Fruit fly (Drosophila melanogaster) whole organism, embryonic: ENCODE measurements around the gene Agpat3.

Experiments
- B-H1 ChIP-seq: fragments of 200-800 bp; sonication (Bioruptor generic); IDR thresholded peaks from 3 replicates; pipeline ENCODE4 v1.3.6; 2022; ENCODE audit warnings: missing biosample characterization, missing genetic modification characterization
- CG10366 ChIP-seq: fragments of 200-800 bp; sonication (Bioruptor generic); IDR thresholded peaks from 2 replicates; pipeline ENCODE4 v1.3.6; 2022; ENCODE audit warnings: missing biosample characterization, missing genetic modification characterization
- CG10565 ChIP-seq: fragments of 200-800 bp; sonication (Bioruptor generic); optimal IDR thresholded peaks from 3 replicates; lab custom pipeline; 2016; ENCODE audit warnings: missing biosample characterization, mild to moderate bottlenecking, missing genetic modification characterization
- CG11247 ChIP-seq: fragments of 200-800 bp; sonication (Bioruptor generic); IDR thresholded peaks from 2 replicates; pipeline ENCODE4 v1.3.6; 2022; ENCODE audit warnings: missing biosample characterization, missing genetic modification characterization
- CG11696 ChIP-seq: fragments of 200-800 bp; sonication (Bioruptor generic); IDR thresholded peaks from 2 replicates; pipeline ENCODE4 v1.3.6; 2022; ENCODE audit warnings: missing biosample characterization, missing genetic modification characterization
- CG12219 ChIP-seq: fragments of 200-800 bp; sonication (Bioruptor generic); optimal IDR thresholded peaks from 3 replicates; lab custom pipeline; 2018; ENCODE audit warnings: missing biosample characterization, mild to moderate bottlenecking, missing genetic modification characterization
- CG12236 ChIP-seq: fragments of 200-800 bp; sonication (Bioruptor generic); optimal IDR thresholded peaks from 2 replicates; lab custom pipeline; 2016; ENCODE audit warnings: missing biosample characterization, missing genetic modification characterization
- CG12299 ChIP-seq: fragments of 200-800 bp; sonication (Bioruptor generic); optimal IDR thresholded peaks from 2 replicates; lab custom pipeline; 2018; ENCODE audit warnings: missing biosample characterization, mild to moderate bottlenecking, missing genetic modification characterization
- CG12391 ChIP-seq: fragments of 200-800 bp; sonication (Bioruptor generic); optimal IDR thresholded peaks from 3 replicates; lab custom pipeline; 2018; ENCODE audit warnings: missing biosample characterization, mild to moderate bottlenecking, missing genetic modification characterization, moderate library complexity
- CG18262 ChIP-seq: fragments of 200-800 bp; optimal IDR thresholded peaks from 3 replicates; lab custom pipeline; 2019; ENCODE audit warnings: missing biosample characterization, mild to moderate bottlenecking, missing genetic modification characterization, moderate library complexity
- CG3065 ChIP-seq: fragments of 200-800 bp; sonication (Bioruptor generic); optimal IDR thresholded peaks from 2 replicates; lab custom pipeline; 2016; ENCODE audit warnings: missing biosample characterization, missing genetic modification characterization
- CG3163 ChIP-seq: fragments of 200-800 bp; sonication (Bioruptor generic); optimal IDR thresholded peaks from 3 replicates; lab custom pipeline; 2016; ENCODE audit warnings: missing biosample characterization, missing genetic modification characterization
- CG32772 ChIP-seq: fragments of 200-800 bp; sonication (Bioruptor generic); IDR thresholded peaks from 2 replicates; pipeline ENCODE4 v1.3.6; 2022; ENCODE audit warnings: missing biosample characterization, missing genetic modification characterization
- CG3726 ChIP-seq: fragments of 200-800 bp; sonication (Bioruptor generic); IDR thresholded peaks from 3 replicates; pipeline ENCODE4, ENCODE4 v1.3.6; 2022; ENCODE audit warnings: missing biosample characterization, missing genetic modification characterization
- CG43689 ChIP-seq: fragments of 200-800 bp; sonication (Bioruptor generic); IDR thresholded peaks from 2 replicates; pipeline ENCODE4 v1.3.6; 2022; ENCODE audit warnings: missing biosample characterization, missing genetic modification characterization
- CG4854 ChIP-seq: fragments of 200-800 bp; sonication (Bioruptor generic); optimal IDR thresholded peaks from 2 replicates; lab custom pipeline; 2016; ENCODE audit warnings: missing biosample characterization, missing genetic modification characterization, inconsistent platforms
- CG6813 ChIP-seq: fragments of 200-800 bp; sonication (Bioruptor generic); optimal IDR thresholded peaks from 2 replicates; lab custom pipeline; 2017; ENCODE audit warnings: missing biosample characterization, missing genetic modification characterization, mild to moderate bottlenecking, moderate library complexity, missing genetic modification reagents
- CG9876 ChIP-seq: fragments of 200-800 bp; sonication (Bioruptor generic); optimal IDR thresholded peaks from 2 replicates; lab custom pipeline; 2016; ENCODE audit warnings: missing biosample characterization, missing genetic modification characterization
- CTCF ChIP-seq: fragments of 200-800 bp; sonication (Bioruptor generic); optimal IDR thresholded peaks from 2 replicates; lab custom pipeline; 2017; ENCODE audit warnings: missing biosample characterization, mild to moderate bottlenecking, missing genetic modification characterization, moderate library complexity
- D ChIP-seq, 2 experiments: fragments of 200-800 bp in 1 of 2; fragments of >200 bp in 1 of 2; sonication (Bioruptor generic) in 1 of 2; optimal IDR thresholded peaks; 2 replicates in 1 of 2; 3 replicates in 1 of 2; lab custom pipeline; 2017; ENCODE audit warnings: mild to moderate bottlenecking in 1 of 2, missing biosample characterization in 1 of 2, missing genetic modification characterization in 1 of 2, missing genetic modification reagents in 1 of 2
- Dad ChIP-seq: fragments of 200-800 bp; sonication (Bioruptor generic); optimal IDR thresholded peaks from 3 replicates; lab custom pipeline; 2016; ENCODE audit warnings: missing biosample characterization, missing genetic modification characterization
- Dll ChIP-seq: fragments of 200-800 bp; sonication (Bioruptor generic); IDR thresholded peaks from 4 replicates; pipeline ENCODE4 v1.3.6; 2022; ENCODE audit warnings: missing biosample characterization, missing genetic modification characterization; ENCODE audit not compliant: partially characterized antibody
- ERR ChIP-seq: fragments of 200-800 bp; sonication (Bioruptor generic); optimal IDR thresholded peaks from 2 replicates; lab custom pipeline; 2016; ENCODE audit warnings: missing biosample characterization, missing genetic modification characterization
- Eip74EF ChIP-seq, 2 experiments: fragments of 200-800 bp in 1 of 2; fragments of >200 bp in 1 of 2; sonication (Bioruptor generic) in 1 of 2; optimal IDR thresholded peaks; 2 replicates each; lab custom pipeline; 2017 to 2019; ENCODE audit warnings: missing biosample characterization in 2 of 2, missing genetic modification characterization in 2 of 2, mild to moderate bottlenecking in 1 of 2, moderate library complexity in 1 of 2
- Fer3 ChIP-seq: fragments of 200-800 bp; sonication (Bioruptor generic); optimal IDR thresholded peaks from 2 replicates; lab custom pipeline; 2018; ENCODE audit warnings: missing biosample characterization, mild to moderate bottlenecking, missing genetic modification characterization, moderate library complexity
- Gug ChIP-seq: fragments of 200-800 bp; sonication (Bioruptor generic); IDR thresholded peaks from 4 replicates; pipeline ENCODE4 v1.3.6; 2022; ENCODE audit warnings: missing biosample characterization, missing genetic modification characterization
- Lim3 ChIP-seq: fragments of 200-800 bp; sonication (Bioruptor generic); IDR thresholded peaks from 2 replicates; pipeline ENCODE4 v1.3.6; 2022; ENCODE audit warnings: missing biosample characterization, missing genetic modification characterization
- Pdp1 ChIP-seq, 2 experiments: fragments of 200-800 bp; sonication (Bioruptor generic); optimal IDR thresholded peaks; 3 replicates each; lab custom pipeline; 2016; ENCODE audit warnings: missing biosample characterization in 2 of 2, missing genetic modification characterization in 2 of 2, mild to moderate bottlenecking in 1 of 2, moderate library complexity in 1 of 2
- Ptx1 ChIP-seq: fragments of 200-800 bp; sonication (Bioruptor generic); IDR thresholded peaks from 2 replicates; pipeline ENCODE4 v1.3.6; 2022; ENCODE audit warnings: missing biosample characterization, missing genetic modification characterization
- Ravus ChIP-seq: fragments of 200-800 bp; sonication (Bioruptor generic); IDR thresholded peaks from 2 replicates; pipeline ENCODE4 v1.3.6; 2022; ENCODE audit warnings: missing biosample characterization, missing genetic modification characterization
- Side ChIP-seq: fragments of 200-800 bp; sonication (Bioruptor generic); optimal IDR thresholded peaks from 2 replicates; lab custom pipeline; 2016; ENCODE audit warnings: missing biosample characterization, missing genetic modification characterization
- Ssrp ChIP-seq: fragments of 200-800 bp; sonication (Bioruptor generic); optimal IDR thresholded peaks from 2 replicates; lab custom pipeline; 2018; ENCODE audit warnings: missing biosample characterization, mild to moderate bottlenecking, missing genetic modification characterization, moderate library complexity
- Usf ChIP-seq: fragments of 200-800 bp; sonication (Bioruptor generic); optimal IDR thresholded peaks from 2 replicates; lab custom pipeline; 2017; ENCODE audit warnings: missing genotype, missing biosample characterization, missing genetic modification characterization
- cas ChIP-seq: fragments of 200-800 bp; sonication (Bioruptor generic); IDR thresholded peaks from 2 replicates; pipeline ENCODE4 v1.3.6; 2022; ENCODE audit warnings: missing biosample characterization, missing genetic modification characterization
- cg ChIP-seq: fragments of 200-800 bp; sonication (Bioruptor generic); optimal IDR thresholded peaks from 3 replicates; lab custom pipeline; 2019; ENCODE audit warnings: missing biosample characterization, mild to moderate bottlenecking, missing genetic modification characterization, moderate library complexity
- chinmo ChIP-seq: fragments of 200-800 bp; sonication (Bioruptor generic); IDR thresholded peaks from 4 replicates; pipeline ENCODE4 v1.3.6; 2022; ENCODE audit warnings: missing biosample characterization, missing genetic modification characterization; ENCODE audit not compliant: partially characterized antibody
- ci ChIP-seq: fragments of 200-800 bp; sonication (Bioruptor generic); IDR thresholded peaks from 3 replicates; pipeline ENCODE4 v1.3.6; 2022; ENCODE audit warnings: missing biosample characterization, missing genetic modification characterization
- dan ChIP-seq: fragments of 200-800 bp; sonication (Bioruptor generic); IDR thresholded peaks from 2 replicates; pipeline ENCODE4 v1.3.6; 2022; ENCODE audit warnings: missing biosample characterization, missing genetic modification characterization
- dati ChIP-seq: fragments of 200-800 bp; sonication (Bioruptor generic); IDR thresholded peaks from 2 replicates; pipeline ENCODE4 v1.3.6; 2022; ENCODE audit warnings: missing biosample characterization, missing genetic modification characterization
- dimm ChIP-seq: fragments of 200-800 bp; sonication (Bioruptor generic); IDR thresholded peaks from 2 replicates; pipeline ENCODE4 v1.3.6; 2022; ENCODE audit warnings: missing biosample characterization, missing genetic modification characterization
- fd96Cb ChIP-seq: fragments of 200-800 bp; sonication (Bioruptor generic); optimal IDR thresholded peaks from 2 replicates; lab custom pipeline; 2018; ENCODE audit warnings: missing biosample characterization, mild to moderate bottlenecking, missing genetic modification characterization, moderate library complexity
- gem ChIP-seq: fragments of 200-800 bp; sonication (Bioruptor generic); optimal IDR thresholded peaks from 2 replicates; lab custom pipeline; 2019; ENCODE audit warnings: missing biosample characterization, mild to moderate bottlenecking, missing genetic modification characterization, moderate library complexity
- gfzf ChIP-seq: fragments of 200-800 bp; sonication (Bioruptor generic); optimal IDR thresholded peaks from 2 replicates; lab custom pipeline; 2016; ENCODE audit warnings: missing biosample characterization, mild to moderate bottlenecking, missing genetic modification characterization, moderate library complexity
- grau ChIP-seq: fragments of 200-800 bp; optimal IDR thresholded peaks from 3 replicates; lab custom pipeline; 2019; ENCODE audit warnings: missing biosample characterization, mild to moderate bottlenecking, missing genetic modification characterization, moderate library complexity
- mam ChIP-seq: fragments of 200-800 bp; sonication (Bioruptor generic); optimal IDR thresholded peaks from 3 replicates; lab custom pipeline; 2016; ENCODE audit warnings: missing biosample characterization, missing genetic modification characterization
- nom ChIP-seq: fragments of 200-800 bp; sonication (Bioruptor generic); optimal IDR thresholded peaks from 2 replicates; lab custom pipeline; 2017; ENCODE audit warnings: missing biosample characterization, missing genetic modification characterization, mild to moderate bottlenecking, moderate library complexity, missing genetic modification reagents
- pan ChIP-seq, 4 experiments: fragments of >200 bp in 3 of 4; fragments of 200-800 bp in 1 of 4; sonication (Bioruptor generic) in 1 of 4; optimal IDR thresholded peaks in 3 of 4; IDR thresholded peaks in 1 of 4; 2 replicates each; pipeline versions ENCODE4 v1.3.6 to Lab custom; 2017 to 2022; ENCODE audit warnings: missing biosample characterization in 2 of 4, missing genetic modification characterization in 2 of 4, mixed read lengths in 1 of 4
- pho ChIP-seq: fragments of 200-800 bp; sonication (Bioruptor generic); optimal IDR thresholded peaks from 2 replicates; lab custom pipeline; 2016; ENCODE audit warnings: missing biosample characterization, missing genetic modification characterization
- schlank ChIP-seq: fragments of 200-800 bp; sonication (Bioruptor generic); optimal IDR thresholded peaks from 2 replicates; lab custom pipeline; 2018; ENCODE audit warnings: missing biosample characterization, mild to moderate bottlenecking, missing genetic modification characterization
- tll ChIP-seq, 2 experiments: fragments of 200-800 bp in 1 of 2; fragments of >200 bp in 1 of 2; sonication (Bioruptor generic) in 1 of 2; optimal IDR thresholded peaks; 2 replicates each; lab custom pipeline; 2017 to 2019; ENCODE audit warnings: missing biosample characterization in 2 of 2, missing genetic modification characterization in 2 of 2, mild to moderate bottlenecking in 1 of 2, moderate library complexity in 1 of 2
- usp ChIP-seq: fragments of >200 bp; optimal IDR thresholded peaks from 2 replicates; lab custom pipeline; 2017; ENCODE audit warnings: missing biosample characterization, missing genetic modification characterization

Agpat3 gene

dm6 chr3L:16392874-16393273 is 7.1 kb upstream of the Agpat3 start (continued):
- no peak for TF ChIP-seq CG3065
- TF ChIP-seq Ssrp (tag; lab: Kevin White, UChicago), result no peak
- no peak for TF ChIP-seq chinmo
- no peak for TF ChIP-seq dimm
- TF ChIP-seq fd96Cb (tag; lab: Kevin White, UChicago), result peak; percentile 12
- TF ChIP-seq dati (GFP tag; lab: Robert Waterston, UW), result no peak
- TF ChIP-seq gem (tag; lab: Kevin White, UChicago), result peak; percentile 59
- no peak for TF ChIP-seq CG12219 (GFP tag; lab: Kevin White, UChicago)
- no peak for TF ChIP-seq Pdp1 (GFP tag; optimal IDR thresholded peaks at IDR 0.05; lab: Kevin White, UChicago)
- TF ChIP-seq CTCF, result no peak
- TF ChIP-seq Usf, result no peak
- no peak for TF ChIP-seq CG11247 (GFP tag; lab: Robert Waterston, UW)
- TF ChIP-seq B-H1, result no peak
- TF ChIP-seq schlank (tag; lab: Kevin White, UChicago), result no peak
- TF ChIP-seq Lim3, result no peak
- peak; percentile 41 for TF ChIP-seq grau (tag; lab: Kevin White, UChicago)
- TF ChIP-seq gfzf, result no peak
- no peak for TF ChIP-seq CG4854
- TF ChIP-seq CG3163, result no peak
- no peak for TF ChIP-seq nom (GFP tag; lab: Kevin White, UChicago)
- TF ChIP-seq tll (GFP tag; optimal IDR thresholded peaks at IDR 0.05; lab: Kevin White, UChicago), result no peak
- TF ChIP-seq Gug (GFP tag; lab: Robert Waterston, UW), result no peak
- no peak for TF ChIP-seq Ravus (GFP tag; lab: Robert Waterston, UW)
- TF ChIP-seq CG6813 (GFP tag; lab: Kevin White, UChicago), result no peak
- no peak for TF ChIP-seq CG12299 (tag; lab: Kevin White, UChicago)
- no peak for TF ChIP-seq Side (GFP tag; lab: Kevin White, UChicago)
- TF ChIP-seq CG11696, result no peak
- no peak for TF ChIP-seq pan (optimal IDR thresholded peaks at IDR 0.05; lab: Kevin White, UChicago)
- TF ChIP-seq pan (GFP tag; optimal IDR thresholded peaks at IDR 0.05 in 1 of 2, IDR thresholded peaks at IDR 0.05 in 1 of 2), result peak in 1 of 2 experiments; percentile 31
- TF ChIP-seq D (optimal IDR thresholded peaks at IDR 0.05; lab: Kevin White, UChicago), result no peak
- TF ChIP-seq D (GFP tag; optimal IDR thresholded peaks at IDR 0.05; lab: Kevin White, UChicago), result no peak
- no peak for TF ChIP-seq Dll (GFP tag; lab: Robert Waterston, UW)
- TF ChIP-seq CG10565 (GFP tag; lab: Kevin White, UChicago), result no peak
- no peak for TF ChIP-seq CG43689 (GFP tag; lab: Robert Waterston, UW)
- TF ChIP-seq usp (GFP tag; lab: Kevin White, UChicago), result no peak
- no peak for TF ChIP-seq dan (GFP tag; lab: Robert Waterston, UW)
- TF ChIP-seq CG32772 (GFP tag; lab: Robert Waterston, UW), result 0 out of 2 replicates have a peak, but pooled peaks have one; percentile 29
- TF ChIP-seq Ptx1, result 0 out of 2 replicates have a peak, but pooled peaks have one; percentile 22
- no peak for TF ChIP-seq ERR (GFP tag; lab: Kevin White, UChicago)
- TF ChIP-seq CG12236, result no peak
- TF ChIP-seq mam (GFP tag; lab: Kevin White, UChicago), result no peak
- TF ChIP-seq CG3726 (GFP tag; lab: Robert Waterston, UW), result no peak
- TF ChIP-seq ci (GFP tag; lab: Robert Waterston, UW), result no peak
- no peak for TF ChIP-seq CG10366 (GFP tag; lab: Robert Waterston, UW)
- no peak for TF ChIP-seq Eip74EF (GFP tag; optimal IDR thresholded peaks at IDR 0.05; lab: Kevin White, UChicago)
- TF ChIP-seq Fer3 (tag; lab: Kevin White, UChicago), result peak; percentile 0
- no peak for TF ChIP-seq cas (GFP tag; lab: Robert Waterston, UW)
- TF ChIP-seq pho, result no peak
- TF ChIP-seq cg (GFP tag; lab: Kevin White, UChicago), result no peak
- peak; percentile 3 for TF ChIP-seq CG12391
- no peak for TF ChIP-seq CG9876 (GFP tag; lab: Kevin White, UChicago)
- TF ChIP-seq Dad (GFP tag; lab: Kevin White, UChicago), result no peak
- peak; percentile 24 for TF ChIP-seq CG18262
